Worm (Caenorhabditis elegans): ENCODE measurements around the gene srh-308.
"Not testable (repeated sequence)": the region's sequence is repeated elsewhere in the genome, so short reads cannot be mapped to it uniquely, and the experiment has no call there.

Gene srh-308

ce11 chrV:14017476-14017875 lies at the start of gene srh-308:
Gene srh-308, minus strand, starts transcription at chrV:14017576.
- no peak for TF ChIP-seq ztf-23 (GFP tag; IDR thresholded peaks at IDR 0.05)
- no peak for TF ChIP-seq klf-2 (GFP tag; conservative IDR thresholded peaks at IDR 0.05)
- no peak for TF ChIP-seq tab-1 (GFP tag; IDR thresholded peaks at IDR 0.05)
- no peak for TF ChIP-seq ztf-29 (GFP tag; IDR thresholded peaks at IDR 0.05)
- TF ChIP-seq cog-1 (tag; optimal IDR thresholded peaks at IDR 0.05) = no peak
- no peak for TF ChIP-seq flt-1 (GFP tag; IDR thresholded peaks at IDR 0.05)
- TF ChIP-seq T22C8.4 (GFP tag; IDR thresholded peaks at IDR 0.05) = no peak
- TF ChIP-seq ref-1 (GFP tag; conservative IDR thresholded peaks at IDR 0.05) = no peak
- no peak for TF ChIP-seq med-1 (GFP tag; optimal IDR thresholded peaks at IDR 0.05; ENCODE audit: insufficient read depth)

ce11 chrV:14064422-14064821 lies 47.0 kb upstream of the srh-308 start, which contains the start of gene D1086.21:
Gene D1086.21, plus strand, starts transcription at chrV:14064722.
- no peak for TF ChIP-seq cog-1 (tag; optimal IDR thresholded peaks at IDR 0.05)
- no peak for TF ChIP-seq tab-1 (GFP tag; IDR thresholded peaks at IDR 0.05)
- TF ChIP-seq ref-1 (GFP tag; conservative IDR thresholded peaks at IDR 0.05) = no peak
- TF ChIP-seq T22C8.4 (GFP tag; IDR thresholded peaks at IDR 0.05) = no peak
- no peak for TF ChIP-seq ztf-29 (GFP tag; IDR thresholded peaks at IDR 0.05)
- no peak for TF ChIP-seq klf-2 (GFP tag; conservative IDR thresholded peaks at IDR 0.05)
- no peak for TF ChIP-seq flt-1 (GFP tag; IDR thresholded peaks at IDR 0.05)
- no peak for TF ChIP-seq med-1 (GFP tag; optimal IDR thresholded peaks at IDR 0.05; ENCODE audit: insufficient read depth)
- no peak for TF ChIP-seq ztf-23 (GFP tag; IDR thresholded peaks at IDR 0.05)

- TF ChIP-seq klf-2 (GFP tag; conservative IDR thresholded peaks at IDR 0.05) = no peak
- TF ChIP-seq tab-1 (GFP tag; IDR thresholded peaks at IDR 0.05) = no peak
- no peak for TF ChIP-seq flt-1 (GFP tag; IDR thresholded peaks at IDR 0.05)
- TF ChIP-seq cog-1 (tag; optimal IDR thresholded peaks at IDR 0.05) = no peak
Measured at ce11 chrV:14063980-14064379, 46.6 kb upstream of the srh-308 start.

ce11 chrV:14057540-14057939 lies 40.2 kb upstream of the srh-308 start, which contains the start of gene F58D12.3:
Gene F58D12.3, plus strand, starts transcription at chrV:14057840.
- TF ChIP-seq flt-1 (GFP tag; IDR thresholded peaks at IDR 0.05) (no peak), T22C8.4 (GFP tag; IDR thresholded peaks at IDR 0.05) (no peak)

- peak; percentile 63; the same call in 1 of the 2 replicates for TF ChIP-seq klf-2 (GFP tag; conservative IDR thresholded peaks at IDR 0.05)
- peak; percentile 59; the same call in 1 of the 2 replicates for TF ChIP-seq ztf-29 (GFP tag; IDR thresholded peaks at IDR 0.05)
- peak; percentile 73; the same call in 1 of the 2 replicates for TF ChIP-seq flt-1 (GFP tag; IDR thresholded peaks at IDR 0.05)
- peak; percentile 82 for TF ChIP-seq ztf-23 (GFP tag; IDR thresholded peaks at IDR 0.05)
- peak; percentile 67 for TF ChIP-seq T22C8.4 (GFP tag; IDR thresholded peaks at IDR 0.05)
- TF ChIP-seq cog-1 (tag; optimal IDR thresholded peaks at IDR 0.05) = peak; percentile 74
Measured at ce11 chrV:14055097-14055496, 37.7 kb upstream of the srh-308 start.

ce11 chrV:14049274-14049673 lies 31.9 kb upstream of the srh-308 start, which contains the start of gene F58D12.1:
Gene F58D12.1, plus strand, starts transcription at chrV:14049574.
- not testable (repeated sequence) for TF ChIP-seq klf-2 (GFP tag; conservative IDR thresholded peaks at IDR 0.05); tab-1 (GFP tag; IDR thresholded peaks at IDR 0.05); ref-1 (GFP tag; conservative IDR thresholded peaks at IDR 0.05)

ce11 chrV:14038328-14039084 lies 21.1 kb upstream of the srh-308 start, which contains the start of gene vps-39:
Gene vps-39, minus strand, starts transcription at chrV:14038378.
- TF ChIP-seq ztf-29 (GFP tag; IDR thresholded peaks at IDR 0.05) (peak; percentile 7; the same call in 1 of the 2 replicates), tab-1 (GFP tag; IDR thresholded peaks at IDR 0.05) (peak; percentile 62; the same call in 1 of the 2 replicates), ztf-23 (GFP tag; IDR thresholded peaks at IDR 0.05) (peak; percentile 90), flt-1 (GFP tag; IDR thresholded peaks at IDR 0.05) (peak; percentile 83), klf-2 (GFP tag; conservative IDR thresholded peaks at IDR 0.05) (peak; percentile 84), ref-1 (GFP tag; conservative IDR thresholded peaks at IDR 0.05) (peak; percentile 35; the same call in 1 of the 2 replicates), T22C8.4 (GFP tag; IDR thresholded peaks at IDR 0.05) (peak; percentile 65), med-1 (GFP tag; optimal IDR thresholded peaks at IDR 0.05; ENCODE audit: insufficient read depth) (peak; percentile 36)

- TF ChIP-seq cog-1 (tag; optimal IDR thresholded peaks at IDR 0.05) = no peak
- no peak for TF ChIP-seq ref-1 (GFP tag; conservative IDR thresholded peaks at IDR 0.05)
- no peak for TF ChIP-seq ztf-29 (GFP tag; IDR thresholded peaks at IDR 0.05)
- TF ChIP-seq med-1 (GFP tag; optimal IDR thresholded peaks at IDR 0.05; ENCODE audit: insufficient read depth) = no peak
- no peak for TF ChIP-seq T22C8.4 (GFP tag; IDR thresholded peaks at IDR 0.05)
- no peak for TF ChIP-seq flt-1 (GFP tag; IDR thresholded peaks at IDR 0.05)
- no peak for TF ChIP-seq tab-1 (GFP tag; IDR thresholded peaks at IDR 0.05)
- TF ChIP-seq ztf-23 (GFP tag; IDR thresholded peaks at IDR 0.05) = no peak
- TF ChIP-seq klf-2 (GFP tag; conservative IDR thresholded peaks at IDR 0.05) = no peak
Measured at ce11 chrV:14033649-14034048, 16.3 kb upstream of the srh-308 start, which contains the start of gene ins-10. Gene ins-10, plus strand, starts transcription at chrV:14033949.

- TF ChIP-seq tab-1 (GFP tag; IDR thresholded peaks at IDR 0.05) = 0 out of 2 replicates have a peak, but pooled peaks have one; percentile 68
- TF ChIP-seq flt-1 (GFP tag; IDR thresholded peaks at IDR 0.05) = peak; percentile 70; the same call in 1 of the 2 replicates
- TF ChIP-seq cog-1 (tag; optimal IDR thresholded peaks at IDR 0.05) = no peak
- no peak for TF ChIP-seq klf-2 (GFP tag; conservative IDR thresholded peaks at IDR 0.05)
Measured at ce11 chrV:14028256-14028743, 10.9 kb upstream of the srh-308 start.

- TF ChIP-seq T22C8.4 (GFP tag; IDR thresholded peaks at IDR 0.05) (no peak), klf-2 (GFP tag; conservative IDR thresholded peaks at IDR 0.05) (no peak), ztf-23 (GFP tag; IDR thresholded peaks at IDR 0.05) (no peak), flt-1 (GFP tag; IDR thresholded peaks at IDR 0.05) (no peak), med-1 (GFP tag; optimal IDR thresholded peaks at IDR 0.05; ENCODE audit: insufficient read depth) (no peak), cog-1 (tag; optimal IDR thresholded peaks at IDR 0.05) (no peak), ref-1 (GFP tag; conservative IDR thresholded peaks at IDR 0.05) (no peak), tab-1 (GFP tag; IDR thresholded peaks at IDR 0.05) (no peak), ztf-29 (GFP tag; IDR thresholded peaks at IDR 0.05) (no peak)
Measured at ce11 chrV:14027384-14027783, 10.0 kb upstream of the srh-308 start, which contains the start of gene T08G5.3. Gene T08G5.3, minus strand, starts transcription at chrV:14027484.

All from whole organism, midembryonic.